Worm (Caenorhabditis elegans) whole organism, early embryonic: Measurements from ENCODE around the gene C13F10.8.

Experiments
- B0310.2 ChIP-seq: sonication (generic microtip); optimal IDR thresholded peaks from 2 replicates; lab custom pipeline; 2016; ENCODE audit warnings: mild to moderate bottlenecking, missing genetic modification characterization, missing compliant biosample characterization
- F13C5.2 ChIP-seq: sonication (generic microtip); optimal IDR thresholded peaks from 2 replicates; lab custom pipeline; 2017; ENCODE audit warnings: mild to moderate bottlenecking, missing genetic modification characterization, inconsistent platforms, missing compliant biosample characterization
- aly-1 ChIP-seq: sonication (generic microtip); optimal IDR thresholded peaks from 2 replicates; lab custom pipeline; 2016; ENCODE audit warnings: missing genetic modification characterization, missing compliant biosample characterization
- ama-1 ChIP-seq: fragments of 150-350 bp; optimal IDR thresholded peaks from 2 replicates; lab custom pipeline; 2014
- ceh-13 ChIP-seq: fragments of 200-800 bp; sonication (Bioruptor generic); optimal IDR thresholded peaks from 2 replicates; lab custom pipeline; 2018; ENCODE audit warnings: mild to moderate bottlenecking, missing genetic modification characterization, missing compliant biosample characterization
- ceh-36 ChIP-seq: sonication (generic microtip); optimal IDR thresholded peaks from 2 replicates; lab custom pipeline; 2016; ENCODE audit warnings: missing genetic modification characterization, inconsistent platforms, missing compliant biosample characterization
- ets-7 ChIP-seq: sonication (generic microtip); optimal IDR thresholded peaks from 2 replicates; lab custom pipeline; 2016; ENCODE audit warnings: missing genotype, missing genetic modification characterization, missing compliant biosample characterization
- flt-1 ChIP-seq: fragments of 200-800 bp; sonication (Bioruptor generic); IDR thresholded peaks from 2 replicates; pipeline ENCODE4 v1.3.6; 2022; ENCODE audit warnings: missing genetic modification characterization, missing compliant biosample characterization
- hmbx-1 ChIP-seq: sonication (generic microtip); optimal IDR thresholded peaks from 2 replicates; lab custom pipeline; 2016; ENCODE audit warnings: mild to moderate bottlenecking, missing genetic modification characterization, missing compliant biosample characterization
- hmg-4 ChIP-seq: fragments of 200-800 bp; sonication (Bioruptor generic); optimal IDR thresholded peaks from 2 replicates; lab custom pipeline; 2018; ENCODE audit warnings: mild to moderate bottlenecking, missing genetic modification characterization, missing compliant biosample characterization
- hnd-1 ChIP-seq: sonication (generic microtip); optimal IDR thresholded peaks from 2 replicates; lab custom pipeline; 2016; ENCODE audit warnings: missing genetic modification characterization, missing compliant biosample characterization
- pes-1 ChIP-seq: fragments of 200-800 bp; sonication (Bioruptor generic); IDR thresholded peaks from 2 replicates; pipeline ENCODE4 v1.3.6; 2022; ENCODE audit warnings: missing genetic modification reagents, missing genetic modification characterization, missing compliant biosample characterization
- scrt-1 ChIP-seq: fragments of 200-800 bp; sonication (Bioruptor generic); IDR thresholded peaks from 2 replicates; pipeline ENCODE4 v1.3.6; 2022; ENCODE audit warnings: missing genetic modification characterization, missing compliant biosample characterization
- sea-1 ChIP-seq: fragments of 200-800 bp; sonication (Bioruptor generic); conservative IDR thresholded peaks from 2 replicates; pipeline ENCODE4 v1.3.6; 2022; ENCODE audit warnings: missing genetic modification characterization, missing compliant biosample characterization
- tbx-11 ChIP-seq: fragments of 200-800 bp; sonication (Bioruptor generic); IDR thresholded peaks from 2 replicates; pipeline ENCODE4 v1.3.6; 2022; ENCODE audit warnings: missing genetic modification characterization, missing compliant biosample characterization
- tbx-37 ChIP-seq: fragments of 200-800 bp; sonication (Bioruptor generic); conservative IDR thresholded peaks from 2 replicates; pipeline ENCODE4 v1.3.6; 2022; ENCODE audit warnings: missing genetic modification reagents, missing genetic modification characterization, missing compliant biosample characterization
- tra-4 ChIP-seq: sonication (generic microtip); optimal IDR thresholded peaks from 2 replicates; lab custom pipeline; 2017; ENCODE audit warnings: missing genetic modification characterization, missing compliant biosample characterization

The C13F10.8 gene

DNA sequence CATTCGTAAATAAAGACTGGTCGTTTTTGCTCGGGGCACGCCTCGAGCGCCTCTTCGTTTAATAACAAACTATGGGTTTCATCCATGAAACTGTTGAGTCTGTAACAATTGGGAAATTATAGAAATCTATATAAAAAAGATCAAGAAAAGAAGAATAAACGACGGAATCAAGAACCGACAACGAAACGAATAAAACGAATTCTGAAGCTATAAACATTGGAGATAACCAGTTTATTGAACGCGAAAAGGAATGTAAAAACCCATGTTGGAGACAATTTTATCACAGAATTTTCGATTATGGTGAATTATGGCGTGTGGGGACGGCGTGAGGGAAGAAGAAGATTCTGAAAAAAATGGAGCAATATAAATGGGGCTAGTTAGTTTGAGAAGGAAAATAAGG lies 6.0 kb downstream of the C13F10.8 start, which contains the start of gene soap-1:
TSS of gene soap-1 (minus strand) at position 101 of the 400 bp plus-strand sequence.
- TF ChIP-seq hnd-1 (no peak), pes-1 (GFP tag; lab: Robert Waterston, UW) (no peak), ceh-13 (GFP tag; lab: Kevin White, UChicago) (no peak), scrt-1 (GFP tag; lab: Robert Waterston, UW) (no peak), tbx-11 (GFP tag; lab: Robert Waterston, UW) (no peak), aly-1 (tag; lab: Kevin White, UChicago) (no peak), tra-4 (tag; lab: Kevin White, UChicago) (no peak), ets-7 (tag; lab: Kevin White, UChicago) (no peak), flt-1 (GFP tag; lab: Robert Waterston, UW) (no peak), F13C5.2 (tag; lab: Kevin White, UChicago) (no peak), ama-1 (no peak), sea-1 (GFP tag; lab: Robert Waterston, UW) (no peak), ceh-36 (no peak), tbx-37 (GFP tag; lab: Robert Waterston, UW) (no peak), B0310.2 (tag; lab: Kevin White, UChicago) (no peak), hmg-4 (GFP tag; lab: Kevin White, UChicago) (no peak), hmbx-1 (tag; lab: Kevin White, UChicago) (no peak)

ce11 chrV:7209001-7209400 lies 11.8 kb downstream of the C13F10.8 start:
- TF ChIP-seq ceh-13 (GFP tag; lab: Kevin White, UChicago) (no peak), ama-1 (no peak), tbx-11 (GFP tag; lab: Robert Waterston, UW) (no peak), hmbx-1 (tag; lab: Kevin White, UChicago) (no peak), B0310.2 (tag; lab: Kevin White, UChicago) (no peak), tra-4 (tag; lab: Kevin White, UChicago) (no peak), aly-1 (tag; lab: Kevin White, UChicago) (no peak), hnd-1 (no peak), hmg-4 (GFP tag; lab: Kevin White, UChicago) (no peak), tbx-37 (GFP tag; lab: Robert Waterston, UW) (no peak), scrt-1 (GFP tag; lab: Robert Waterston, UW) (no peak), ets-7 (tag; lab: Kevin White, UChicago) (no peak), sea-1 (GFP tag; lab: Robert Waterston, UW) (no peak), ceh-36 (no peak), pes-1 (GFP tag; lab: Robert Waterston, UW) (no peak), F13C5.2 (tag; lab: Kevin White, UChicago) (no peak), flt-1 (GFP tag; lab: Robert Waterston, UW) (no peak)

ce11 chrV:7201353-7201752 lies 19.5 kb downstream of the C13F10.8 start:
- no peak for TF ChIP-seq pes-1 (GFP tag; lab: Robert Waterston, UW)

- TF ChIP-seq ceh-13 (GFP tag; lab: Kevin White, UChicago), result no peak
- TF ChIP-seq scrt-1 (GFP tag; lab: Robert Waterston, UW), result no peak
- TF ChIP-seq hnd-1, result no peak
- no peak for TF ChIP-seq F13C5.2 (tag; lab: Kevin White, UChicago)
- no peak for TF ChIP-seq ama-1
- no peak for TF ChIP-seq tbx-37 (GFP tag; lab: Robert Waterston, UW)
- no peak for TF ChIP-seq hmbx-1 (tag; lab: Kevin White, UChicago)
- no peak for TF ChIP-seq tra-4 (tag; lab: Kevin White, UChicago)
- no peak for TF ChIP-seq flt-1 (GFP tag; lab: Robert Waterston, UW)
- TF ChIP-seq pes-1 (GFP tag; lab: Robert Waterston, UW), result no peak
- no peak for TF ChIP-seq ets-7 (tag; lab: Kevin White, UChicago)
- no peak for TF ChIP-seq sea-1 (GFP tag; lab: Robert Waterston, UW)
- TF ChIP-seq ceh-36, result no peak
- no peak for TF ChIP-seq B0310.2 (tag; lab: Kevin White, UChicago)
- TF ChIP-seq aly-1 (tag; lab: Kevin White, UChicago), result no peak
- no peak for TF ChIP-seq hmg-4 (GFP tag; lab: Kevin White, UChicago)
- TF ChIP-seq tbx-11 (GFP tag; lab: Robert Waterston, UW), result no peak
These were observed 20.9 kb downstream of the C13F10.8 start, which contains the start of gene F09G2.1 for ce11 chrV:7199932-7200331. F09G2.1 (plus strand) TSS chrV:7200232.

DNA sequence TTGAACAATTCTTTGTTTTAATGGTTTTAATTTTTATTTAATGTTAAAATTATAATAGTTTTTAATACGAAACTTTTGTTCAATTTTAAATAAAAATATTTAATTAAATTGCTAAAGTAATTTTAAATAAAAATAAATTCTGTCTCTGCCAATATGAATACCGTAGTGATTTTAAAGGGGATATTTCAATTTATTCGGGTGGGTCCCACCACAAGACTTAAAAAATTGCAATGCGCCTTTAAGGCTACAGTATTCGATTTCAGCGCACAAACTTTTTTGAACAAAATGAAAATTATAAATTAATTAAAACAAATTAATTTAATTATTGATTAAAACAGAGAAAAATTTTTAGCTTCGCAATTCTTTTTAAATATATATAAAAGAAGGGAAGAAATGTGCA lies 21.7 kb downstream of the C13F10.8 start:
- TF ChIP-seq sea-1 (GFP tag; lab: Robert Waterston, UW) (no peak), tbx-11 (GFP tag; lab: Robert Waterston, UW) (no peak), ceh-36 (no peak), pes-1 (GFP tag; lab: Robert Waterston, UW) (no peak), ama-1 (no peak), hmbx-1 (tag; lab: Kevin White, UChicago) (no peak), tbx-37 (GFP tag; lab: Robert Waterston, UW) (no peak), ets-7 (tag; lab: Kevin White, UChicago) (no peak), scrt-1 (GFP tag; lab: Robert Waterston, UW) (no peak), hnd-1 (no peak), hmg-4 (GFP tag; lab: Kevin White, UChicago) (no peak), B0310.2 (tag; lab: Kevin White, UChicago) (no peak), flt-1 (GFP tag; lab: Robert Waterston, UW) (no peak), F13C5.2 (tag; lab: Kevin White, UChicago) (no peak), aly-1 (tag; lab: Kevin White, UChicago) (no peak), ceh-13 (GFP tag; lab: Kevin White, UChicago) (no peak)

ce11 chrV:7198403-7198802 lies 22.4 kb downstream of the C13F10.8 start:
- TF ChIP-seq ama-1, result peak; percentile 21
- TF ChIP-seq pes-1 (GFP tag; lab: Robert Waterston, UW), result no peak

DNA sequence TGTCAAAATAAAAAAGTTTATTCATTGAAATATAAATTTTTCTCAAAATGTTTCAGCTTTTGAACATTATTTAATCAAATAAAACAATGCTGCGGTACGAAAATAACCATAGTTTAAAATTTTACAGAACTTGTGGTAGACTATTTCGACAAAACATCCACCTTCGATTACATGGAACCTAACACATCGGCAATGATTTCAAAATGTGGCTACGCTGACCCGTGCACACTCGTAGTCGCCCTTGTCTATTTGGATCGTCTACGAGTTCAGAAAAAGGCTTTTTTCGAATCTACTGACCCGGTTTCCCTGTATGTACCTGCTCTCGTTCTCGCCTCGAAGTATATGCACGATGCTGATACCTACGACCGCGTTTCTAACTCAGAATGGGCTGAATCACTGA lies 23.8 kb downstream of the C13F10.8 start:
- TF ChIP-seq pes-1 (GFP tag; lab: Robert Waterston, UW), result no peak
- TF ChIP-seq flt-1 (GFP tag; lab: Robert Waterston, UW), result no peak
- no peak for TF ChIP-seq tbx-37 (GFP tag; lab: Robert Waterston, UW)
- TF ChIP-seq scrt-1 (GFP tag; lab: Robert Waterston, UW), result no peak
- TF ChIP-seq B0310.2 (tag; lab: Kevin White, UChicago), result no peak
- no peak for TF ChIP-seq tbx-11 (GFP tag; lab: Robert Waterston, UW)
- TF ChIP-seq aly-1 (tag; lab: Kevin White, UChicago), result no peak
- no peak for TF ChIP-seq ets-7 (tag; lab: Kevin White, UChicago)
- no peak for TF ChIP-seq ceh-36
- TF ChIP-seq hnd-1, result no peak
- TF ChIP-seq ama-1, result no peak
- TF ChIP-seq hmg-4 (GFP tag; lab: Kevin White, UChicago), result no peak
- no peak for TF ChIP-seq hmbx-1 (tag; lab: Kevin White, UChicago)
